Worm (Caenorhabditis elegans): ENCODE data around the gene F31D4.2.

- no peak for TF ChIP-seq him-1 (tag; optimal IDR thresholded peaks at IDR 0.05)
- no peak for TF ChIP-seq dao-5 (tag; optimal IDR thresholded peaks at IDR 0.05)
- no peak for TF ChIP-seq W03F9.2 (tag; optimal IDR thresholded peaks at IDR 0.05)
Observed at ce11 chrV:20875324-20875723, 30.0 kb upstream of the F31D4.2 start.
